Worm (Caenorhabditis elegans) whole organism, L2 larva: Measurements from ENCODE around the gene gst-42.

ENCODE experiments used
- C34F6.9 ChIP-seq: fragments of 150-350 bp; optimal IDR thresholded peaks from 2 replicates; lab custom pipeline; 2014; ENCODE audit warnings: missing biosample characterization, missing genetic modification characterization
- F13H6.1 ChIP-seq: sonication (generic microtip); optimal IDR thresholded peaks from 2 replicates; lab custom pipeline; 2016; ENCODE audit warnings: missing genetic modification characterization, missing compliant biosample characterization
- R02D3.7 ChIP-seq: fragments of 150-350 bp; optimal IDR thresholded peaks from 2 replicates; lab custom pipeline; 2014; ENCODE audit warnings: missing biosample characterization, missing genetic modification characterization
- Y55F3AM.14 ChIP-seq: fragments of 200-800 bp; sonication (Bioruptor generic); optimal IDR thresholded peaks from 2 replicates; lab custom pipeline; 2018; ENCODE audit warnings: mild to moderate bottlenecking, missing genetic modification characterization, missing compliant biosample characterization
- ZK546.5 ChIP-seq: sonication (generic microtip); optimal IDR thresholded peaks from 2 replicates; lab custom pipeline; 2017; ENCODE audit warnings: missing biosample characterization, missing genetic modification characterization
- alr-1 ChIP-seq: fragments of 150-350 bp; optimal IDR thresholded peaks from 2 replicates; lab custom pipeline; 2014; ENCODE audit warnings: missing biosample characterization, missing genetic modification characterization
- aly-2 ChIP-seq: fragments of 150-350 bp; optimal IDR thresholded peaks from 2 replicates; lab custom pipeline; 2014; ENCODE audit warnings: missing biosample characterization, missing genetic modification characterization
- blmp-1 ChIP-seq: sonication (generic microtip); optimal IDR thresholded peaks from 2 replicates; lab custom pipeline; 2017; ENCODE audit warnings: missing genetic modification characterization, mild to moderate bottlenecking, missing compliant biosample characterization, antibody characterized with exemption, moderate library complexity; ENCODE audit not compliant: insufficient read depth
- ceh-16 ChIP-seq: fragments of 150-350 bp; optimal IDR thresholded peaks from 2 replicates; lab custom pipeline; 2014; ENCODE audit warnings: missing biosample characterization, missing genetic modification characterization
- ceh-82 ChIP-seq: fragments of 150-350 bp; optimal IDR thresholded peaks from 2 replicates; lab custom pipeline; 2014; ENCODE audit warnings: missing biosample characterization, missing genetic modification characterization
- crh-2 ChIP-seq: sonication (generic microtip); optimal IDR thresholded peaks from 2 replicates; lab custom pipeline; 2017; ENCODE audit warnings: missing biosample characterization, missing genetic modification characterization
- dmd-4 ChIP-seq: sonication (generic microtip); optimal IDR thresholded peaks from 2 replicates; lab custom pipeline; 2017; ENCODE audit warnings: missing biosample characterization, missing genetic modification characterization
- egl-27 ChIP-seq: sonication (generic microtip); optimal IDR thresholded peaks from 3 replicates; lab custom pipeline; 2017; ENCODE audit warnings: missing biosample characterization, missing genetic modification reagents, missing genetic modification characterization
- elt-1 ChIP-seq: fragments of 150-350 bp; optimal IDR thresholded peaks from 2 replicates; lab custom pipeline; 2014; ENCODE audit warnings: missing biosample characterization, missing genetic modification characterization
- elt-3 ChIP-seq: sonication (generic microtip); optimal IDR thresholded peaks from 2 replicates; lab custom pipeline; 2017; ENCODE audit warnings: missing biosample characterization, missing genetic modification characterization
- fos-1 ChIP-seq: fragments of 150-350 bp; optimal IDR thresholded peaks from 2 replicates; lab custom pipeline; 2014; ENCODE audit warnings: missing biosample characterization, missing genetic modification characterization
- gmeb-1 ChIP-seq: fragments of 150-350 bp; optimal IDR thresholded peaks from 2 replicates; lab custom pipeline; 2014; ENCODE audit warnings: missing biosample characterization, missing genetic modification characterization
- lin-11 ChIP-seq: fragments of 150-350 bp; sonication (generic microtip); optimal IDR thresholded peaks from 2 replicates; lab custom pipeline; 2014; ENCODE audit warnings: missing biosample characterization, missing genetic modification characterization, inconsistent platforms, mixed read lengths
- lin-13 ChIP-seq: fragments of 150-350 bp; optimal IDR thresholded peaks from 2 replicates; lab custom pipeline; 2014; ENCODE audit warnings: missing biosample characterization, missing genetic modification reagents, missing genetic modification characterization
- mab-5 ChIP-seq: fragments of 150-350 bp; optimal IDR thresholded peaks from 2 replicates; lab custom pipeline; 2014; ENCODE audit warnings: missing biosample characterization, missing genetic modification characterization
- mbf-1 ChIP-seq: sonication (generic microtip); optimal IDR thresholded peaks from 2 replicates; lab custom pipeline; 2017; ENCODE audit warnings: missing biosample characterization, missing genetic modification characterization
- mdl-1 ChIP-seq, 2 experiments: fragments of 150-350 bp in 1 of 2; sonication (generic microtip) in 1 of 2; optimal IDR thresholded peaks; 2 replicates each; lab custom pipeline; 2017; ENCODE audit warnings: missing biosample characterization in 2 of 2, missing genetic modification characterization in 2 of 2
- nhr-10 ChIP-seq: sonication (generic microtip); optimal IDR thresholded peaks from 2 replicates; lab custom pipeline; 2017; ENCODE audit warnings: missing biosample characterization, missing genetic modification characterization
- nhr-12 ChIP-seq: fragments of 150-350 bp; optimal IDR thresholded peaks from 2 replicates; lab custom pipeline; 2014; ENCODE audit warnings: missing biosample characterization, missing genetic modification characterization
- nhr-129 ChIP-seq: fragments of 150-350 bp; optimal IDR thresholded peaks from 2 replicates; lab custom pipeline; 2014; ENCODE audit warnings: missing biosample characterization, missing genetic modification characterization
- nhr-21 ChIP-seq: fragments of 150-350 bp; optimal IDR thresholded peaks from 2 replicates; lab custom pipeline; 2014; ENCODE audit warnings: missing biosample characterization, missing genetic modification characterization
- nhr-23 ChIP-seq: fragments of 150-350 bp; optimal IDR thresholded peaks from 2 replicates; lab custom pipeline; 2014; ENCODE audit warnings: missing biosample characterization, missing genetic modification reagents, missing genetic modification characterization
- nhr-237 ChIP-seq: fragments of 150-350 bp; optimal IDR thresholded peaks from 2 replicates; lab custom pipeline; 2014; ENCODE audit warnings: missing biosample characterization, missing genetic modification characterization
- nhr-25 ChIP-seq: fragments of 150-350 bp; sonication (generic microtip); optimal IDR thresholded peaks from 3 replicates; lab custom pipeline; 2014; ENCODE audit warnings: missing biosample characterization, missing genetic modification characterization
- nhr-6 ChIP-seq: fragments of 150-350 bp; optimal IDR thresholded peaks from 2 replicates; lab custom pipeline; 2014; ENCODE audit warnings: missing biosample characterization, missing genetic modification characterization
- nhr-77 ChIP-seq: fragments of 150-350 bp; optimal IDR thresholded peaks from 2 replicates; lab custom pipeline; 2014; ENCODE audit warnings: missing biosample characterization, missing genetic modification characterization
- peb-1 ChIP-seq: fragments of 150-350 bp; optimal IDR thresholded peaks from 2 replicates; lab custom pipeline; 2014; ENCODE audit warnings: missing biosample characterization, missing genetic modification characterization
- skn-1 ChIP-seq: sonication (generic microtip); optimal IDR thresholded peaks from 2 replicates; lab custom pipeline; 2017; ENCODE audit warnings: missing biosample characterization, missing genetic modification characterization
- sma-9 ChIP-seq, 2 experiments: fragments of 150-350 bp in 1 of 2; sonication (generic microtip) in 1 of 2; optimal IDR thresholded peaks; 2 replicates each; lab custom pipeline; 2014 to 2016; ENCODE audit warnings: missing genetic modification characterization in 2 of 2, mild to moderate bottlenecking in 1 of 2, missing biosample characterization in 1 of 2, missing compliant biosample characterization in 1 of 2, missing genetic modification reagents in 1 of 2, moderate library complexity in 1 of 2
- snpc-4 ChIP-seq: fragments of 150-350 bp; optimal IDR thresholded peaks from 2 replicates; lab custom pipeline; 2014; ENCODE audit warnings: missing biosample characterization, missing genetic modification characterization
- unc-39 ChIP-seq: fragments of 150-350 bp; optimal IDR thresholded peaks from 2 replicates; lab custom pipeline; 2014; ENCODE audit warnings: missing biosample characterization, missing genetic modification characterization
- unc-55 ChIP-seq: fragments of 150-350 bp; sonication (generic microtip); optimal IDR thresholded peaks from 3 replicates; lab custom pipeline; 2014; ENCODE audit warnings: missing biosample characterization, missing genetic modification reagents, missing genetic modification characterization
- unc-62 ChIP-seq: fragments of 150-350 bp; optimal IDR thresholded peaks from 2 replicates; lab custom pipeline; 2014; ENCODE audit warnings: missing biosample characterization, missing genetic modification reagents, missing genetic modification characterization
- zag-1 ChIP-seq: fragments of 150-350 bp; optimal IDR thresholded peaks from 2 replicates; lab custom pipeline; 2014; ENCODE audit warnings: missing biosample characterization, missing genetic modification characterization
- ztf-11 ChIP-seq: sonication (generic microtip); optimal IDR thresholded peaks from 2 replicates; lab custom pipeline; 2017; ENCODE audit warnings: missing biosample characterization, missing genetic modification characterization
- ztf-4 ChIP-seq: fragments of 150-350 bp; optimal IDR thresholded peaks from 2 replicates; lab custom pipeline; 2014; ENCODE audit warnings: missing biosample characterization, missing genetic modification characterization

gst-42 gene

ce11 chrX:11752289-11752688 is 24.6 kb upstream of the gst-42 start:
- TF ChIP-seq lin-11 (tag; lab: Kevin White, UChicago) = no peak
- TF ChIP-seq mdl-1 (tag; optimal IDR thresholded peaks at IDR 0.05; lab: Kevin White, UChicago) = no peak
- no peak for TF ChIP-seq lin-13 (GFP tag; lab: Kevin White, UChicago)
- TF ChIP-seq sma-9 (GFP tag; optimal IDR thresholded peaks at IDR 0.05; lab: Kevin White, UChicago) = no peak
- no peak for TF ChIP-seq sma-9 (tag; optimal IDR thresholded peaks at IDR 0.05; lab: Kevin White, UChicago)

ce11 chrX:11745821-11746485 is 18.2 kb upstream of the gst-42 start, which contains the start of gene C40H5.2:
Gene C40H5.2, plus strand, starts transcription at chrX:11746076.
- TF ChIP-seq alr-1 (no peak), mbf-1 (no peak), nhr-237 (tag; lab: Kevin White, UChicago) (no peak), nhr-129 (tag; lab: Kevin White, UChicago) (no peak), mdl-1 (tag; optimal IDR thresholded peaks at IDR 0.05; lab: Kevin White, UChicago) (no peak), crh-2 (no peak), ztf-4 (no peak), lin-11 (tag; lab: Kevin White, UChicago) (no peak), snpc-4 (tag; lab: Kevin White, UChicago) (no peak), egl-27 (no peak), sma-9 (GFP tag; optimal IDR thresholded peaks at IDR 0.05; lab: Kevin White, UChicago) (no peak), sma-9 (tag; optimal IDR thresholded peaks at IDR 0.05; lab: Kevin White, UChicago) (no peak), nhr-12 (no peak), ceh-82 (tag; lab: Kevin White, UChicago) (no peak), zag-1 (tag; lab: Kevin White, UChicago) (no peak), ceh-16 (tag; lab: Kevin White, UChicago) (no peak), C34F6.9 (tag; lab: Kevin White, UChicago) (no peak)

- TF ChIP-seq crh-2 (no peak), nhr-6 (tag; lab: Kevin White, UChicago) (no peak), nhr-25 (tag; lab: Kevin White, UChicago) (no peak), F13H6.1 (tag; lab: Kevin White, UChicago) (no peak), egl-27 (no peak), skn-1 (tag; lab: Kevin White, UChicago) (no peak), nhr-21 (tag; lab: Kevin White, UChicago) (no peak), nhr-10 (tag; lab: Kevin White, UChicago) (no peak), Y55F3AM.14 (GFP tag; lab: Kevin White, UChicago) (no peak), unc-62 (GFP tag; lab: Kevin White, UChicago) (no peak), nhr-129 (tag; lab: Kevin White, UChicago) (no peak), mbf-1 (no peak), dmd-4 (tag; lab: Kevin White, UChicago) (no peak), elt-1 (tag; lab: Kevin White, UChicago) (no peak), mdl-1 (tag; optimal IDR thresholded peaks at IDR 0.05; lab: Kevin White, UChicago) (no peak), zag-1 (tag; lab: Kevin White, UChicago) (no peak), peb-1 (no peak), R02D3.7 (tag; lab: Kevin White, UChicago) (no peak), alr-1 (no peak), snpc-4 (tag; lab: Kevin White, UChicago) (no peak)
- TF ChIP-seq, all 48 proteins: peak for 0
These were observed 16.0 kb upstream of the gst-42 start for ce11 chrX:11743723-11744122.

- no peak for TF ChIP-seq lin-11 (tag; lab: Kevin White, UChicago)
- no peak for TF ChIP-seq blmp-1 (tag; lab: Kevin White, UChicago)
- TF ChIP-seq unc-55 (GFP tag; lab: Kevin White, UChicago) = no peak
- TF ChIP-seq gmeb-1 (tag; lab: Kevin White, UChicago) = peak; percentile 31
- no peak for TF ChIP-seq aly-2
- TF ChIP-seq crh-2 = peak; percentile 45
- peak; percentile 39 to 50 for TF ChIP-seq mdl-1 (tag; optimal IDR thresholded peaks at IDR 0.05; lab: Kevin White, UChicago)
- no peak for TF ChIP-seq alr-1
- no peak for TF ChIP-seq nhr-10 (tag; lab: Kevin White, UChicago)
- no peak for TF ChIP-seq unc-39 (tag; lab: Kevin White, UChicago)
- TF ChIP-seq sma-9 (GFP tag; optimal IDR thresholded peaks at IDR 0.05; lab: Kevin White, UChicago) = peak; percentile 77
- no peak for TF ChIP-seq sma-9 (tag; optimal IDR thresholded peaks at IDR 0.05; lab: Kevin White, UChicago)
- no peak for TF ChIP-seq Y55F3AM.14 (GFP tag; lab: Kevin White, UChicago)
- no peak for TF ChIP-seq mab-5
- no peak for TF ChIP-seq C34F6.9 (tag; lab: Kevin White, UChicago)
- peak; percentile 39 for TF ChIP-seq F13H6.1 (tag; lab: Kevin White, UChicago)
- no peak for TF ChIP-seq ceh-82 (tag; lab: Kevin White, UChicago)
- no peak for TF ChIP-seq nhr-77 (tag; lab: Kevin White, UChicago)
- TF ChIP-seq elt-1 (tag; lab: Kevin White, UChicago) = no peak
- no peak for TF ChIP-seq peb-1
- no peak for TF ChIP-seq nhr-23 (tag; lab: Kevin White, UChicago)
- no peak for TF ChIP-seq zag-1 (tag; lab: Kevin White, UChicago)
- TF ChIP-seq ZK546.5 (tag; lab: Kevin White, UChicago) = no peak
- peak; percentile 90 for TF ChIP-seq fos-1 (tag; lab: Kevin White, UChicago)
- TF ChIP-seq ztf-11 (tag; lab: Kevin White, UChicago) = no peak
- no peak for TF ChIP-seq ztf-4
- no peak for TF ChIP-seq mbf-1
- TF ChIP-seq elt-3 (tag; lab: Kevin White, UChicago) = no peak
- no peak for TF ChIP-seq lin-13 (GFP tag; lab: Kevin White, UChicago)
- no peak for TF ChIP-seq dmd-4 (tag; lab: Kevin White, UChicago)
- no peak for TF ChIP-seq nhr-12
- TF ChIP-seq nhr-25 (tag; lab: Kevin White, UChicago) = no peak
- TF ChIP-seq skn-1 (tag; lab: Kevin White, UChicago) = no peak
- TF ChIP-seq snpc-4 (tag; lab: Kevin White, UChicago) = no peak
These were observed 10.9 kb upstream of the gst-42 start, which contains the start of gene nspa-9 for ce11 chrX:11738602-11739100. Gene nspa-9, plus strand, starts transcription at chrX:11739050.
